Worm (Caenorhabditis elegans) whole organism, mixed stage, embryonic: ENCODE results near the gene sorf-2.

Experiments
- M03D4.4 ChIP-seq: sonication (generic microtip); optimal IDR thresholded peaks from 2 replicates; lab custom pipeline; 2017; ENCODE audit warnings: mild to moderate bottlenecking, missing genetic modification characterization, missing compliant biosample characterization
- bed-3 ChIP-seq: fragments of 200-800 bp; sonication (Bioruptor generic); optimal IDR thresholded peaks from 3 replicates; lab custom pipeline; 2018; ENCODE audit warnings: mild to moderate bottlenecking, missing genetic modification characterization, moderate library complexity, missing compliant biosample characterization
- blmp-1 ChIP-seq: fragments of 150-350 bp; optimal IDR thresholded peaks from 2 replicates; lab custom pipeline; 2014; ENCODE audit warnings: missing biosample characterization, missing genetic modification characterization
- ceh-39 ChIP-seq: fragments of 150-350 bp; optimal IDR thresholded peaks from 2 replicates; lab custom pipeline; 2014; ENCODE audit warnings: missing biosample characterization, missing genetic modification characterization
- ceh-43 ChIP-seq: fragments of 200-800 bp; sonication (Bioruptor generic); optimal IDR thresholded peaks from 2 replicates; lab custom pipeline; 2018; ENCODE audit warnings: mild to moderate bottlenecking, missing genetic modification characterization, moderate library complexity, missing compliant biosample characterization
- ceh-83 ChIP-seq: fragments of 200-800 bp; sonication (Bioruptor generic); optimal IDR thresholded peaks from 2 replicates; lab custom pipeline; 2018; ENCODE audit warnings: mild to moderate bottlenecking, missing genetic modification characterization, missing compliant biosample characterization
- ces-1 ChIP-seq: fragments of 150-350 bp; optimal IDR thresholded peaks from 2 replicates; lab custom pipeline; 2014; ENCODE audit warnings: missing biosample characterization, missing genetic modification reagents, missing genetic modification characterization
- elt-1 ChIP-seq: sonication (generic microtip); optimal IDR thresholded peaks from 2 replicates; lab custom pipeline; 2017; ENCODE audit warnings: missing genetic modification characterization, mild to moderate bottlenecking, missing compliant biosample characterization, antibody characterized with exemption, moderate library complexity, borderline replicate concordance; ENCODE audit not compliant: insufficient read depth
- elt-3 ChIP-seq: fragments of 150-350 bp; optimal IDR thresholded peaks from 2 replicates; lab custom pipeline; 2014; ENCODE audit warnings: missing biosample characterization, missing genetic modification characterization
- flh-1 ChIP-seq: fragments of 200-800 bp; sonication (Bioruptor generic); optimal IDR thresholded peaks from 2 replicates; lab custom pipeline; 2018; ENCODE audit warnings: mild to moderate bottlenecking, missing genetic modification characterization, moderate library complexity, missing compliant biosample characterization
- ham-2 ChIP-seq: fragments of 200-800 bp; sonication (Bioruptor generic); optimal IDR thresholded peaks from 2 replicates; lab custom pipeline; 2018; ENCODE audit warnings: mild to moderate bottlenecking, missing genetic modification characterization, missing compliant biosample characterization
- hlh-1 ChIP-seq: fragments of 150-350 bp; optimal IDR thresholded peaks from 2 replicates; lab custom pipeline; 2014; ENCODE audit warnings: missing biosample characterization, missing genetic modification reagents, missing genetic modification characterization
- lin-13 ChIP-seq: fragments of 150-350 bp; optimal IDR thresholded peaks from 2 replicates; lab custom pipeline; 2014; ENCODE audit warnings: missing biosample characterization, missing genetic modification characterization
- lin-32 ChIP-seq: fragments of 200-800 bp; sonication (Bioruptor generic); optimal IDR thresholded peaks from 2 replicates; lab custom pipeline; 2018; ENCODE audit warnings: mild to moderate bottlenecking, missing genetic modification characterization, missing compliant biosample characterization
- lsy-2 ChIP-seq: fragments of 150-350 bp; optimal IDR thresholded peaks from 2 replicates; lab custom pipeline; 2014; ENCODE audit warnings: missing biosample characterization, missing genetic modification characterization
- mab-5 ChIP-seq: fragments of 150-350 bp; optimal IDR thresholded peaks from 2 replicates; lab custom pipeline; 2014; ENCODE audit warnings: missing biosample characterization, missing genetic modification characterization
- mep-1 ChIP-seq: fragments of 150-350 bp; optimal IDR thresholded peaks from 2 replicates; lab custom pipeline; 2017; ENCODE audit warnings: missing biosample characterization, missing genetic modification reagents, missing genetic modification characterization, inconsistent platforms
- mls-2 ChIP-seq: sonication (generic microtip); optimal IDR thresholded peaks from 2 replicates; lab custom pipeline; 2016; ENCODE audit warnings: mild to moderate bottlenecking, missing genetic modification characterization, moderate library complexity, missing compliant biosample characterization
- nhr-12 ChIP-seq: fragments of 150-350 bp; optimal IDR thresholded peaks from 2 replicates; lab custom pipeline; 2014; ENCODE audit warnings: missing biosample characterization, missing genetic modification characterization
- nhr-28 ChIP-seq: fragments of 150-350 bp; optimal IDR thresholded peaks from 2 replicates; lab custom pipeline; 2014; ENCODE audit warnings: missing biosample characterization, missing genetic modification characterization
- nhr-76 ChIP-seq: sonication (generic microtip); optimal IDR thresholded peaks from 2 replicates; lab custom pipeline; 2017; ENCODE audit warnings: missing biosample characterization, missing genetic modification characterization
- pha-4 ChIP-seq: fragments of 150-350 bp; optimal IDR thresholded peaks from 2 replicates; lab custom pipeline; 2018; ENCODE audit warnings: missing biosample characterization, missing genetic modification reagents, missing genetic modification characterization
- sem-2 ChIP-seq: fragments of 200-800 bp; sonication (Bioruptor generic); optimal IDR thresholded peaks from 2 replicates; lab custom pipeline; 2018; ENCODE audit warnings: mild to moderate bottlenecking, missing genetic modification characterization, missing compliant biosample characterization
- snpc-4 ChIP-seq: fragments of 150-350 bp; optimal IDR thresholded peaks from 2 replicates; lab custom pipeline; 2014; ENCODE audit warnings: missing biosample characterization, missing genetic modification characterization
- sptf-1 ChIP-seq: sonication (generic microtip); optimal IDR thresholded peaks from 2 replicates; lab custom pipeline; 2017; ENCODE audit warnings: mild to moderate bottlenecking, missing genetic modification characterization, moderate library complexity, missing compliant biosample characterization
- tbx-8 ChIP-seq: fragments of 200-800 bp; sonication (Bioruptor generic); optimal IDR thresholded peaks from 2 replicates; lab custom pipeline; 2018; ENCODE audit warnings: mild to moderate bottlenecking, missing genetic modification characterization, moderate library complexity, missing compliant biosample characterization
- unc-120 ChIP-seq: sonication (generic microtip); optimal IDR thresholded peaks from 2 replicates; lab custom pipeline; 2017; ENCODE audit warnings: missing genetic modification characterization, missing compliant biosample characterization; ENCODE audit not compliant: poor library complexity, severe bottlenecking
- unc-39 ChIP-seq: fragments of 150-350 bp; optimal IDR thresholded peaks from 2 replicates; lab custom pipeline; 2014; ENCODE audit warnings: missing biosample characterization, missing genetic modification characterization
- unc-62 ChIP-seq: fragments of 150-350 bp; optimal IDR thresholded peaks from 2 replicates; lab custom pipeline; 2014; ENCODE audit warnings: missing biosample characterization, missing genetic modification reagents, missing genetic modification characterization
- zip-8 ChIP-seq: fragments of 150-350 bp; optimal IDR thresholded peaks from 2 replicates; lab custom pipeline; 2014; ENCODE audit warnings: missing biosample characterization, missing genetic modification characterization

The sorf-2 gene

DNA sequence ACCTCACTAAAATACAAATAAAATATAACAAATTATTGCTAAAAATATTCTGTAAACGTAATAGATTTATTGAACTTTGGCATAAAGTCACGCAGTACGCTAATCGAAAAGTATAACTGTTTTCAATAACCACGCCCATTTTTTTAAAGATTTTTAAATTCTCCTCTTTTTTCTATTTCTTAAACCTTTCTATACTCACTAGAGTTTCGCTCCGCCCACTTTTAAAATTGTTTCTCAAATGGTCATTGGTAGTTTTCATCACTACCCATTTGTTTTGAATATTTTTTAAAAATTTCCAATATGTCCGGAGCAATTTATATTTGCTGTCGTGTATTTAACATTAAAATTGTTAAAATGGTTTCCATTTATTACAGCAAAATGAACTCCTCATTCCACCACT is 35.5 kb downstream of the sorf-2 start, which contains the start of gene Y32H12A.1:
Gene Y32H12A.1 (plus strand): TSS at position 301 of the 400 bp plus-strand sequence.
- TF ChIP-seq hlh-1 (tag; lab: Kevin White, UChicago): no peak
- no peak for TF ChIP-seq lin-32 (GFP tag; lab: Kevin White, UChicago)
- TF ChIP-seq blmp-1 (tag; lab: Kevin White, UChicago): no peak
- TF ChIP-seq ceh-83: no peak
- TF ChIP-seq unc-62 (GFP tag; lab: Kevin White, UChicago): no peak
- TF ChIP-seq elt-1 (tag; lab: Kevin White, UChicago): no peak
- no peak for TF ChIP-seq M03D4.4 (tag; lab: Kevin White, UChicago)
- TF ChIP-seq sptf-1 (tag; lab: Kevin White, UChicago): no peak
- no peak for TF ChIP-seq nhr-12 (tag; lab: Kevin White, UChicago)
- no peak for TF ChIP-seq mep-1 (tag; lab: Kevin White, UChicago)
- no peak for TF ChIP-seq sem-2 (GFP tag; lab: Kevin White, UChicago)
- TF ChIP-seq ces-1 (GFP tag; lab: Kevin White, UChicago): no peak
- TF ChIP-seq flh-1 (GFP tag; lab: Kevin White, UChicago): no peak
- TF ChIP-seq pha-4 (tag; lab: Kevin White, UChicago): no peak
- TF ChIP-seq snpc-4 (tag; lab: Kevin White, UChicago): no peak
- TF ChIP-seq ceh-39 (tag; lab: Kevin White, UChicago): no peak

DNA sequence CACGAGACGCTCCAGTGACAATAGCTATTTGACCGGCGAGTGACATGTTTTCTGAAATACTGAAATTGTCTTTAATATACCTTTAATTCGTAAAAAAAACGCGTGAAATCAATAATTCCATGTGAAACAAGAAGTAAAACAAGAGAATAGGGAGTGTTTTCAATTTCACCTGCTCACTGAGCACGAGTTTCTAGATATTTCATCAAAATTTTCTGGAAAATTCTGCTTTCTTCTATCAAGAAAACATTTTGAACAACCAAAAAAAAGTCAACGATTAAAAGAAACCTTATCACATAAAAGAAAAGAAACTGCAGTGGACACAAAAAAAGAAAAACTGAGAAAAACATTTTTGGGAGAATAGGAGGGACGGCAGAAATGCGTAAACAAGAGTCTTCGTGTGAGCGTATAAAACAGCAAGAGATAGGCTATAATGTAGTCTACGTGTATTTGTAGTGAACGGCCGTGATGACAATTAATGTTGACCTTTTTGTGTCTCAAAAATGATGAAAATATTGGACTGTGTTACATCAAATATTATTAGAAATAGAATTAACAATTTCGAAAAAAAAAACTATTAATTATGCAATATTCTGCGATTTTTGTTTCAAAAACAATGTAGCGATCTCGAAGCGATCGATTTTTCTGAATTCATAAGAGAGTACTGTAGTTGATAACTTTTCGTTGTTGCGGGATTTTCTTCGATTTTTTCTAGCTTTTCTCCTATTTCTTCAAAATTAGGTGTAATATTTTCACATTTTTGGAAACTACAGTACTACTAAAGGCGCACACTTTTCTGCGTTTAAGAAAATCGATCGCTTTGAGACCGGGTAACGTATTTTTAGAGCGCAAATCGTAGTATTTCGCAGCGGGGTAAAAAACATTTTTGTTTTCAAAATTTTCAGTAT is 41.8 kb downstream of the sorf-2 start, which contains the start of gene dhs-9:
Gene dhs-9 (minus strand): TSS at position 51 of the 905 bp plus-strand sequence.
- TF ChIP-seq ham-2 (GFP tag; lab: Kevin White, UChicago) (no peak), mab-5 (tag; lab: Kevin White, UChicago) (no peak), ceh-83 (no peak), lin-13 (tag; lab: Kevin White, UChicago) (no peak), unc-120 (tag; lab: Kevin White, UChicago) (no peak), ceh-43 (GFP tag; lab: Kevin White, UChicago) (no peak), mls-2 (no peak), lin-32 (GFP tag; lab: Kevin White, UChicago) (no peak), sptf-1 (tag; lab: Kevin White, UChicago) (no peak), bed-3 (GFP tag; lab: Kevin White, UChicago) (no peak), lsy-2 (tag; lab: Kevin White, UChicago) (no peak), snpc-4 (tag; lab: Kevin White, UChicago) (no peak), nhr-12 (tag; lab: Kevin White, UChicago) (no peak), elt-1 (tag; lab: Kevin White, UChicago) (no peak), ces-1 (GFP tag; lab: Kevin White, UChicago) (no peak)
- TF ChIP-seq, all 35 proteins: peak for 0

DNA sequence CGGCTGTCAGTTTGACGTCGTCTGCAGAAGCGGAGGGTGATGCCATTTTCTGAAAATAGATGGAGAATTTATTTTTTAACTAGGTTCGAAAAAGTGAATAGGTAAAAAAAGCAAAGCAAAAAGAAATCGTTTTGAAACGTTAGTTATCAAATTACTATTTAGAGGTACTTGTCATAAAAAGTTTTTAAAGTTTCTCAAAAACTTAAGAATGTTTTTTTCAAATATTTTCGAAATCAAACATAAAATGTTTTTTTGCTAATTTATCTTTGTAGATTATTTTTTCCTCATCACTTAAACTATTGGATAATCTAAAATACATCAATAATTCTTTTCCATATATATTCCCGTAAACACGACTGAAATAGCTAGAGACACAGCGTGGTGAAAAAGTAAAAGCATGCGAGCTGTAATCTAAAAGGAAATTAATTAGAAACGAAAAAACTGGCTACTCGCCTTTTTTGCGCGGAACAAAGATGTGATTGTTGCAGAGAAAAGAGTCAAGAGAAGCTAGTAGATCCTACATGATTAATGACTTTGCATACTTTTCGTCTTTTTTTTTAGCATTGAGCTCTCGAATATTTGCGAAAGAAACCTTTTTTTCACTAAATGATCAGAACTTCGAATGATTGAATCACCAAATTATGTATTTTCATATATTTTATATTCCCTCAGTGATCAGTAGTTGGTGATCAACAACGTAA is 45.0 kb downstream of the sorf-2 start, which contains the start of gene szy-2:
Gene szy-2 (minus strand): TSS at position 51 of the 701 bp plus-strand sequence.
- TF ChIP-seq elt-1 (tag; lab: Kevin White, UChicago) (no peak), lin-13 (tag; lab: Kevin White, UChicago) (no peak), snpc-4 (tag; lab: Kevin White, UChicago) (no peak), bed-3 (GFP tag; lab: Kevin White, UChicago) (no peak), M03D4.4 (tag; lab: Kevin White, UChicago) (no peak), nhr-76 (tag; lab: Kevin White, UChicago) (no peak)

- TF ChIP-seq snpc-4 (tag; lab: Kevin White, UChicago): no peak
- TF ChIP-seq sptf-1 (tag; lab: Kevin White, UChicago): no peak
- TF ChIP-seq zip-8: no peak
- TF ChIP-seq ceh-39 (tag; lab: Kevin White, UChicago): no peak
- TF ChIP-seq lsy-2 (tag; lab: Kevin White, UChicago): no peak
- TF ChIP-seq unc-120 (tag; lab: Kevin White, UChicago): no peak
- no peak for TF ChIP-seq nhr-28
- no peak for TF ChIP-seq nhr-12 (tag; lab: Kevin White, UChicago)
- TF ChIP-seq flh-1 (GFP tag; lab: Kevin White, UChicago): no peak
- TF ChIP-seq elt-3: no peak
- no peak for TF ChIP-seq mep-1 (tag; lab: Kevin White, UChicago)
- TF ChIP-seq ceh-83: no peak
- TF ChIP-seq unc-62 (GFP tag; lab: Kevin White, UChicago): no peak
- TF ChIP-seq pha-4 (tag; lab: Kevin White, UChicago): no peak
- TF ChIP-seq elt-1 (tag; lab: Kevin White, UChicago): no peak
- no peak for TF ChIP-seq unc-39 (tag; lab: Kevin White, UChicago)
- no peak for TF ChIP-seq tbx-8 (GFP tag; lab: Kevin White, UChicago)
- TF ChIP-seq mab-5 (tag; lab: Kevin White, UChicago): no peak
- TF ChIP-seq lin-13 (tag; lab: Kevin White, UChicago): no peak
- TF ChIP-seq M03D4.4 (tag; lab: Kevin White, UChicago): no peak
- TF ChIP-seq, all 35 proteins: peak for 0
Measured at ce11 chrIII:5372884-5373283, 46.5 kb downstream of the sorf-2 start.
